Fruit fly (Drosophila melanogaster): Measurements from ENCODE around the gene CG4297.

DNA sequence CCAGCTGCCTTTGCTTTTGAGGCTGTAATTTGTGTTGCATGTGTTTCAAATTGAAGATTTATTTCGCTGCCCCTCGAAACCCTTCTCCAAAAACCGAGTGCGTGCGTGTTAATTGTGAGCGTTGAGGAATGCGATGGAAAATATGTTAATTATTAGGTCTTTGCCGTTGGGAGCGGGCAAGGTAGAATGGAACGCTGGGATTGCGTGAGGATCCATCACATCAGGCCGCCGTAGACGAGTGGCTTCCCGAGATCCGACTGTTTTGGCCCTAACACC, 30.6 kb downstream of the CG4297 start:
- TF ChIP-seq pan (optimal IDR thresholded peaks at IDR 0.05): no peak
- TF ChIP-seq usp (GFP tag; optimal IDR thresholded peaks at IDR 0.05): no peak
- TF ChIP-seq Dll (optimal IDR thresholded peaks at IDR 0.05): peak; percentile 29
- no peak for TF ChIP-seq psq (optimal IDR thresholded peaks at IDR 0.05)
